Worm (Caenorhabditis elegans): ENCODE measurements around the gene F48C5.2.
"Not testable (repeated sequence)": the region's sequence is repeated elsewhere in the genome, so short reads cannot be mapped to it uniquely, and the experiment has no call there.

F48C5.2 gene

DNA sequence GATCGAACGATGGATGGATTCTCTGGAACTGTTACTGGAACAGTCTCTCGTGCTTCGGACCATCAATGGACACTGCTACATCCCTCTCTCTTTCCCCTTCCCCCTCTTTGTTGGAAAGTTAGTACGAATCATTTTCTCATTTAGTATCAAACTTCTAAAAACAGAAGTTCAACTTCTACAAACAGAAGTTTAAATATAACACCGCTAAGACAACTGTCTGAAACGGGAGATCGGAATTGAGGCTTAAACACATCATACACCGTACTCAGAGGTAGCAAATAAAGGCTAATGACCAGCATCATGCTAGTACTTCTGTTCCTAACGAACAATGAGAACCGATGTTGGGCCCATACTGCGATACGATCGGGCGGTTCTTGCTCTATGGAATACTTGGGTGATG, 14.4 kb downstream of the F48C5.2 start, which contains the start of gene F46C3.7:
Gene F46C3.7, plus strand, starts transcription at position 301 of the 400 bp plus-strand sequence.
- TF ChIP-seq ces-1 (GFP tag; optimal IDR thresholded peaks at IDR 0.05); snpc-4 (tag; optimal IDR thresholded peaks at IDR 0.05); lin-32 (GFP tag; optimal IDR thresholded peaks at IDR 0.05): not testable (repeated sequence)

DNA sequence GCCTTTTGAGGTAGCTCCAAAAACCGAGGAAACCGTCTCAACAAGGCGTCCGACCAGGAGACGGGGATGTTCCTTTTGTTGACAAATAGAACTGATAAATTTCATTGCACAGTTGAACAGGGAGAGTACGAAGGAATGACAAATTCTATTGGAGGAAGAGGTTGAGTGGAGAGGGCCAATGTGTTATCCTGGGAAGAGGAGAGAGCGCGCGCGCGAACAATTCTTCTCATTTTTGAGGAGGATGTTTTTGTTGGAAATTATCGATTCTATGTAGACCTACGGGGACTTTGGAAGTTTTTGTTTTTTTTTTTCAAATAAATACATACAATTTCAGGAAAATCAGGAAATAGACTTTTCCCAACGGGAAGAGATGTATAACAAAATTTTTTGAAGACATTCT, 16.4 kb downstream of the F48C5.2 start:
- TF ChIP-seq zip-8 (tag; optimal IDR thresholded peaks at IDR 0.05) (no peak), hlh-1 (tag; optimal IDR thresholded peaks at IDR 0.05) (no peak), blmp-1 (tag; optimal IDR thresholded peaks at IDR 0.05) (no peak), pha-4 (tag; optimal IDR thresholded peaks at IDR 0.05) (no peak), cnd-1 (tag; optimal IDR thresholded peaks at IDR 0.05) (no peak), bed-3 (GFP tag; optimal IDR thresholded peaks at IDR 0.05) (no peak), ceh-83 (GFP tag; optimal IDR thresholded peaks at IDR 0.05) (no peak), lin-32 (GFP tag; optimal IDR thresholded peaks at IDR 0.05) (no peak), ceh-39 (tag; optimal IDR thresholded peaks at IDR 0.05) (no peak)

DNA sequence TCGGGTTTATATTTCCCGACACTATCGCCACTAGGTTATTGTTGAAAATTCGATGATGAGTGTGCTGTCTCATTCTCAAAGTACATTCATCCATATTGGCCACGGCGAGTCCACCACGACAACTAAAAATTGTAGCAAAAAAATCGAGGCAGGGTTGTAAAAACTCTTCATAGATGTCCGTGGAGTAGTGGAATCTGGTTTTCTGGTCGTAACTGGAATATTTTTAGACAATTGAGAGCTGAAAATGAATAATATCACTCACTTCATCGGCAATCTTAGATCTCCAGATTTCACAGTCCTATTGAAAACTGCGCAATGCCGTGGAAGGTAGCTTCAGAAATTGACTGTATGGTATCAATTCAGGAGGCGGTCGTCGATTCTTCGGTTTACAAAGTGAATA, 18.6 kb downstream of the F48C5.2 start:
- TF ChIP-seq nhr-12 (tag; optimal IDR thresholded peaks at IDR 0.05), result no peak
- TF ChIP-seq mls-2 (tag; optimal IDR thresholded peaks at IDR 0.05), result no peak
- TF ChIP-seq snpc-4 (tag; optimal IDR thresholded peaks at IDR 0.05), result no peak
- no peak for TF ChIP-seq ham-2 (GFP tag; optimal IDR thresholded peaks at IDR 0.05)
- no peak for TF ChIP-seq lin-32 (GFP tag; optimal IDR thresholded peaks at IDR 0.05)

DNA sequence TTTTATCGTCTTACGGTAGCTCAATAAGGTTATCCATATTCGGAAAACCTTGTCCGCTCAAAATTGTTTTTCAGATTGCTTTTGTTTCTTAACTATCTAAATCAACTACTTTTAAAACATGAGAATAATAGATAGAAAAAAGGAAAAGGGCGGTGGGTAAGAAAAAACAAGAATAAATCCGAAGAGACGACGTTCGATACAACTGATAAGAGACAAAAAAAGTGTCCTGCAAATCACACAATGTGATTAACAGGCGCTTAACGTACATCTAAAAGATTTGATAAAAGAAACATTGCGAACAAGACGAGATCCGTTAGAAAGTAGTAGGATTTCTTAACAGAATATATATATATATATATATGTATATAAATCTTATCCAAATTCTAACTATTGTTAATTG, 20.6 kb downstream of the F48C5.2 start, which contains the start of gene hum-4:
Gene hum-4, minus strand, starts transcription at position 101 of the 400 bp plus-strand sequence.
- no peak for TF ChIP-seq nhr-12 (tag; optimal IDR thresholded peaks at IDR 0.05)
- no peak for TF ChIP-seq mls-2 (tag; optimal IDR thresholded peaks at IDR 0.05)
- no peak for TF ChIP-seq cnd-1 (tag; optimal IDR thresholded peaks at IDR 0.05)
- TF ChIP-seq sem-2 (GFP tag; optimal IDR thresholded peaks at IDR 0.05), result no peak
- TF ChIP-seq flh-1 (GFP tag; optimal IDR thresholded peaks at IDR 0.05), result no peak
- TF ChIP-seq mep-1 (tag; optimal IDR thresholded peaks at IDR 0.05), result no peak
- no peak for TF ChIP-seq ham-2 (GFP tag; optimal IDR thresholded peaks at IDR 0.05)
- TF ChIP-seq elt-1 (tag; optimal IDR thresholded peaks at IDR 0.05; ENCODE audit: borderline replicate concordance, insufficient read depth), result no peak
- TF ChIP-seq ceh-83 (GFP tag; optimal IDR thresholded peaks at IDR 0.05), result no peak
- TF ChIP-seq lin-13 (tag; optimal IDR thresholded peaks at IDR 0.05), result no peak
- no peak for TF ChIP-seq tbx-8 (GFP tag; optimal IDR thresholded peaks at IDR 0.05)
- TF ChIP-seq mab-5 (tag; optimal IDR thresholded peaks at IDR 0.05), result no peak

DNA sequence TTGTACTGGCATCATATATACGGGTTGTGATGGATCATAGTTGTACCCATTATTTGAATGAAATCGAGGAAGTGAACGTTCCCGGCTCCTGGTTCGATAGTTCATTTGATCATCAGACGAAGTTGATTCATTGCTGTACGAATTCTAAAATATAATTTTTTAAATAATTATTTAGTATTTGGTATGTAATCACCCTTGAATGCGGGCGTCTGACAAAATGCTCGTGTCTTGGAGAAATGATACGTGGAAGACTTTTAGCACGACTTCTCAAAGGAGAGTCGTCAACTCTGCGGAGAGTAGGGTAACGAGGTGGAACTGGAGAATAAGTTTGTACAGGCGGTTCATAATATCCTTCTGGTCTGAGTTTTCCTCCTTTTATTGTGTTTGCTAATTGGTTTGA, 26.6 kb downstream of the F48C5.2 start:
- TF ChIP-seq ceh-43 (GFP tag; optimal IDR thresholded peaks at IDR 0.05), result no peak
- no peak for TF ChIP-seq elt-1 (tag; optimal IDR thresholded peaks at IDR 0.05; ENCODE audit: borderline replicate concordance, insufficient read depth)
- TF ChIP-seq ceh-83 (GFP tag; optimal IDR thresholded peaks at IDR 0.05), result no peak
- no peak for TF ChIP-seq nhr-237 (tag; optimal IDR thresholded peaks at IDR 0.05)

DNA sequence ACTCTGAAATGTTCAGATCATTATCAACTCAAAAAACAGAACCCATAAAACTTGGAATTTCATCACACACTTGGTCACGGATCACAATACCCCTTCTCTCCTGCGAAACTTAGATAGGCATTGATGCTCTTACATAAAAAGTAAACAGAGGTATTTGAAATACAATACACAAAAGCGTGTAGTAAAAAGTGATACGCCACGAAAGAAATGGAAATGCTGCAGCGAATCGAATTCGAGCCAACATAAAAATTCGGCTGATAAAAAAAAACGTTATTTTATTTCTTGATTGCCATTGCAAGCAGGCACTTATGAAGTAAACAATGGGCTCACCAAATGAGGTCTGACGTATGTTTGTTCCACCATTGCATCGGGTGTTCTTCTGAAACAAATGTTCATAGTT, 27.5 kb downstream of the F48C5.2 start:
- no peak for TF ChIP-seq tbx-8 (GFP tag; optimal IDR thresholded peaks at IDR 0.05)
- no peak for TF ChIP-seq nhr-12 (tag; optimal IDR thresholded peaks at IDR 0.05)
- no peak for TF ChIP-seq ceh-43 (GFP tag; optimal IDR thresholded peaks at IDR 0.05)
- no peak for TF ChIP-seq lsy-2 (tag; optimal IDR thresholded peaks at IDR 0.05)
- no peak for TF ChIP-seq M03D4.4 (tag; optimal IDR thresholded peaks at IDR 0.05)
- no peak for TF ChIP-seq ceh-39 (tag; optimal IDR thresholded peaks at IDR 0.05)
- no peak for TF ChIP-seq ztf-11 (tag; optimal IDR thresholded peaks at IDR 0.05)
- no peak for TF ChIP-seq cnd-1 (tag; optimal IDR thresholded peaks at IDR 0.05)
- no peak for TF ChIP-seq elt-1 (tag; optimal IDR thresholded peaks at IDR 0.05; ENCODE audit: borderline replicate concordance, insufficient read depth)
- no peak for TF ChIP-seq hlh-1 (tag; optimal IDR thresholded peaks at IDR 0.05)
- TF ChIP-seq unc-39 (tag; optimal IDR thresholded peaks at IDR 0.05), result no peak
- no peak for TF ChIP-seq ceh-83 (GFP tag; optimal IDR thresholded peaks at IDR 0.05)

DNA sequence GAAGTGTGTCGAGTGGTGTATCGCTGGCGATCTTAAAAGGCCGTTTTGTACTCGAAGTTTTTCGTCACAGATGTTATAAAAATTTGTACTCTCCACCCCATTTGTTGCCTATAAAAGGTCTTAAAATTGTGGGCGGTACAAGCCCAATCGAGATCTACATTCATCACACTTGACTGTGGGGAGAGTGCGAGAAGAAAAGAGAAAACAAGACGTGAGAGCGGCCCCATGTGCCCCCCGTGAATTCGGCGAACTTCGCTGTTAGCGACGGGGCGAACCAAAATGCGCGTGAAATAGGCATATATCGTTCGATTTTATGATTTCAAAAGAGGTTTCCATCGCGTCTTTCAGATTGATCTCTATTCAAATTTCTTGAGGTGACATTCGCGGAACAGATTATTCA, 34.1 kb downstream of the F48C5.2 start, which contains the start of gene F46C3.6:
Gene F46C3.6, minus strand, starts transcription at position 87 of the 400 bp plus-strand sequence.
- no peak for TF ChIP-seq ham-2 (GFP tag; optimal IDR thresholded peaks at IDR 0.05)
- no peak for TF ChIP-seq unc-120 (tag; optimal IDR thresholded peaks at IDR 0.05; ENCODE audit: poor library complexity, severe bottlenecking)
- no peak for TF ChIP-seq nhr-237 (tag; optimal IDR thresholded peaks at IDR 0.05)
- no peak for TF ChIP-seq mls-2 (tag; optimal IDR thresholded peaks at IDR 0.05)
- no peak for TF ChIP-seq mab-5 (tag; optimal IDR thresholded peaks at IDR 0.05)
- TF ChIP-seq drap-1 (GFP tag; optimal IDR thresholded peaks at IDR 0.05), result no peak
- no peak for TF ChIP-seq unc-39 (tag; optimal IDR thresholded peaks at IDR 0.05)
- no peak for TF ChIP-seq zip-8 (tag; optimal IDR thresholded peaks at IDR 0.05)
- no peak for TF ChIP-seq ceh-83 (GFP tag; optimal IDR thresholded peaks at IDR 0.05)

Measured in whole organism, mixed stage, embryonic.